Worm (Caenorhabditis elegans) whole organism, L4/young adult: ENCODE data around the gene F46C5.9.

Experiments used
- W03F9.2 ChIP-seq: fragments of 150-350 bp; optimal IDR thresholded peaks from 2 replicates; lab custom pipeline; 2014; ENCODE audit warnings: missing biosample characterization, missing genetic modification characterization
- dao-5 ChIP-seq: sonication (generic microtip); optimal IDR thresholded peaks from 2 replicates; lab custom pipeline; 2016; ENCODE audit warnings: missing genotype, missing genetic modification characterization, moderate library complexity, missing compliant biosample characterization
- him-1 ChIP-seq: sonication (generic microtip); optimal IDR thresholded peaks from 2 replicates; lab custom pipeline; 2016; ENCODE audit warnings: missing genotype, missing genetic modification reagents, missing genetic modification characterization, missing compliant biosample characterization

Gene F46C5.9

DNA sequence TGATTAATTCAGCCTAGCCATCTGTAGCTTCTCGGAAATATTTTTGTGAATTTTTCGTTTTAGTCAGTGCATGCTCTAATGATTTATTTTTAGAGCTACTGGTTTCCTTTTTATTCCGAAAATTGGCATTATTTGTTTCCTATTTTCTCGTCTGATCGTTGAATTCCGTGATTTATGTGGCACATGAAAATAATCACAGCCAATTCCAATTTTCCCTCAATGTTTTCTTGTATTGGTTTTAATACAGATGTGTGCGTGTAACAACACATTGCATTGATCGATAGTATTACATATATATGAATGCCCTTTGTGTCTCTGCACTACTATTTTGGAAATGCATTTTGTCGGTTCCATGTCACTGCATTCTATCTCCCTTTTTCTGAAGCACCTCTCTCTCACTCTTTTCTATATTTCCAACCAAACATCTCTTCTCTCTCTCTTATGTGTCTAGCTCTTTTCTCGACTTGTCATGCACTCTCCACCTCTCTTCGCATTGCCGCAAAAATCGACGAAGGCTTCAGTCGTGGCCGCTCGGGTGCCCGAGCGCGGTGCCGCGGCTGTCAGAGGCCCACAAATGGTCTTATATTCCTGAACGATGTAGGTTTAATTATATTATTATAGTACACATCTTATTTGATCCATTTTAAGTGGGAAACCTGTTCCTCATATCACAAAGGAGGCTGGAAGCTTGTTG is 26.1 kb downstream of the F46C5.9 start:
- TF ChIP-seq W03F9.2 (tag; lab: Kevin White, UChicago) = no peak
- peak; percentile 56 for TF ChIP-seq him-1 (tag; lab: Kevin White, UChicago)

DNA sequence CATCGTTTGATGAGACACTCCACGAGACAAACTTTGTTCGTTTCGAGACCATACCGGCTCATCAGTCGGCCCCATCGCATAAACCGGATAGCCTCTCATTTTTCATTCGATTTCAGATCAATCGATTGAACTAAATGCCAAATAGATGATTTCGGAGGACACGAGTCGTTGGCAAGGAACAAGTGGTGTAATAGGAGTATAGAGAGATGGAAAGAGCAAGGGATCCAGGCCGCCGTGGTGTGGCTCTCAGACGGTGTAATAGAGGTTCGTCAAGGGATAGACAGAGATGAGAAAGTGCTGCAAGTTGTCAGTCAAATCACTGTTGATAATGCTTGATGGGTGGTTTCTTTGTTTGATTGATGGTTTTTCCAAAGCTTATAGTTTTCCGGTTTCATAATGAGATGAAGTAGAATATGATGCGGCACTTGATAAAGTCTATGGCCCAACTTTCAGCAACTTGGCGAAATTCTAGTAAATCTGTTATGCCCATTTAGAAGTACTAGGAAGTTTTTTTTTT is 27.0 kb downstream of the F46C5.9 start, which contains the start of gene sgn-1:
sgn-1 (minus strand) TSS at position 220 of the 517 bp plus-strand sequence.
- TF ChIP-seq him-1 (tag; lab: Kevin White, UChicago) (no peak), dao-5 (tag; lab: Kevin White, UChicago) (no peak), W03F9.2 (tag; lab: Kevin White, UChicago) (no peak)

DNA sequence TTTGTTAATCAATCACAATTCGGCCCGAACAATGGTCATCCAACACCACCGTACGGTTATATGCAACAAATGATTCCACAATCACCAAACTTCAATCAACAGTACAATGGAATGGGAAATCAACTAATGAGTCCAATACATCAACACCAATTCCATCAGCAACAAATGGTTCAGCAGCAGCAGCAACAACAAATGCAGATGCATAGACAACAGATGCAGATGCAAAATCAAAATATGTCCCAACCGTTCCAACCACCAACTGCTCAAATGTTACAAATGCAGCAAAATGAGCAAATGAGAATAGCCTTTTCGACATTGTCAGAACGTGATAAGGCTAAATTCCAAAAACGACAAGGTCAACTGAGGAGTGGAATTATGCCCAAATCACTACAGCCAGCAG is 34.0 kb downstream of the F46C5.9 start:
- TF ChIP-seq W03F9.2 (tag; lab: Kevin White, UChicago) = no peak
- no peak for TF ChIP-seq dao-5 (tag; lab: Kevin White, UChicago)
- no peak for TF ChIP-seq him-1 (tag; lab: Kevin White, UChicago)

DNA sequence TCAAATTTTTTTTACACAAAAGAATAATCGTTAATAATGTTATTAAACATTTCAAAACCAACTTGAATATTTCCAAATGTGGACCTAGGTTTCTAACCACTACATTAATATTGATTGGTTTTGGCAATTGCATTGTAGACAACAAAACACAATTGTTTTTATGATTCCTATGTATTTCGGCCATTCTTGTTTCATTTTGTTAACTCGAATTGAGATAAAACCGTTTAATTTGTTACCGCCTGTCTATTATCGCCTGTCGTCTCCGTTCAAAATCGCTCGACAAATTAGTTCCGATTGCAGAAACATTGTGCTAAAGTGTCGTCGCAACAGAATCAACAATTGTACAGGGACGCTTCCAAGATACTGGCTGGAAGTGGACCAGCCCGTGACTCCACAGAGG is 39.9 kb downstream of the F46C5.9 start, which contains the start of gene let-19:
let-19 (plus strand) TSS at position 301 of the 400 bp plus-strand sequence.
- TF ChIP-seq W03F9.2 (tag; lab: Kevin White, UChicago) (no peak), him-1 (tag; lab: Kevin White, UChicago) (no peak), dao-5 (tag; lab: Kevin White, UChicago) (no peak)

DNA sequence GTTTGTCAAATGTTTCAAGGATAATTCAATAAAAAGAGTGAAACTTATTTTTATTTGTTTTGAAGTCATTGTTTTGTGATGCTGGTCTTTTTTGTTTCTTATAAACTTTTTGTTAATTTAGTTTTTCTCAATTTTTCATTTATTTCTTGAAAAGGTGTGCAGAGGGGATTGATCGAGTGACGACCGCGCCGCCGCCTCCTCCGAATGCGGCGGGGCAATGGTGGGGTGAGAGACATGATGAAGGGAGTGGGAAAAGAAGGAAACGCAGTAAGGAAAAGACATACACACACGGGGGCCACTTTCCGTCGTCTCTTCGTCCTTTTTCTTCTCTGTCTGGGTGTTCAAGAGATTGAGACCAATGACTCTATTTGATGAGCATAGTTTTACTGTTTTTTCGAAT is 41.2 kb downstream of the F46C5.9 start:
- TF ChIP-seq W03F9.2 (tag; lab: Kevin White, UChicago) (no peak), him-1 (tag; lab: Kevin White, UChicago) (no peak), dao-5 (tag; lab: Kevin White, UChicago) (no peak)

DNA sequence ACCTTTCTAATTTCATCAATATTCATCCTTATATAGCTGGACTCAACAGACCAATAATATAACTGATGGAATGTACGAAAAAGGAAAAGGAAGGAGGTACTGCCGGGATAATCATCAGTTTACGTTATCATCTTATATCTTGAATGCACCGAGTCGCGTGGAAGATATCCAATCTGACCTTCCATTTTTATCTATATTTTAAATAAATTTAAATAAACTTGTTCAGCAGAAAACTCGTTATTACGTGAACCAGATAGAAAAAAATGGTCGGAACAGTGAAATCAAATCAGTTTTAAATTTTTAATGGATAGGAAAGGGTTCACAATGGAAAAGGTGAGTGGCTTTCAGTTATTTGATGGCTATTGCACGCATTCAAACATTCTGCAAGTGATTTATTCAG is 43.6 kb downstream of the F46C5.9 start, which contains the start of gene pah-1:
pah-1 (minus strand) TSS at position 101 of the 400 bp plus-strand sequence.
- no peak for TF ChIP-seq W03F9.2 (tag; lab: Kevin White, UChicago)
- TF ChIP-seq dao-5 (tag; lab: Kevin White, UChicago) = no peak
- no peak for TF ChIP-seq him-1 (tag; lab: Kevin White, UChicago)

DNA sequence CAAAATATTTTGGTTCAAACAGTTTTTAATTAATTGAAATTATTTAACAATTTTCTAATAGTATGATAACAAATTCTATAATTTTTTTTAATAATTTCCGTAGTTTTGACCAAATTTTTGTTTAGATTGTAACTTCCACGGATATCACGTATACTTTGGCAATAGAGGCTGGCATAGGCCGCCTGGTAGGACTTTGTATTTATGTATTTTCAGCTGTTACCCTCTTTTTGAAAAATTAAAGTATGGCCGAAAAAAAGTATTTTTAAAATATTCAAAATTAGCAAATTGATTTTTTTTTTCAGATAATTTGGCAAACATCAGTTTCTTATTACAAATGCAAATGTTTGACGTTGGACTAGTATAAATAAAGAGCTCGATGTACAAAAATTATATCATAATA is 44.1 kb downstream of the F46C5.9 start, which contains the start of the genes nsph-1.1 and K08F8.15:
nsph-1.1 (plus strand) TSS at position 301 of the 400 bp plus-strand sequence.
K08F8.15 (plus strand) TSS at position 335 of the 400 bp plus-strand sequence.
- TF ChIP-seq him-1 (tag; lab: Kevin White, UChicago) (no peak), dao-5 (tag; lab: Kevin White, UChicago) (no peak), W03F9.2 (tag; lab: Kevin White, UChicago) (no peak)

DNA sequence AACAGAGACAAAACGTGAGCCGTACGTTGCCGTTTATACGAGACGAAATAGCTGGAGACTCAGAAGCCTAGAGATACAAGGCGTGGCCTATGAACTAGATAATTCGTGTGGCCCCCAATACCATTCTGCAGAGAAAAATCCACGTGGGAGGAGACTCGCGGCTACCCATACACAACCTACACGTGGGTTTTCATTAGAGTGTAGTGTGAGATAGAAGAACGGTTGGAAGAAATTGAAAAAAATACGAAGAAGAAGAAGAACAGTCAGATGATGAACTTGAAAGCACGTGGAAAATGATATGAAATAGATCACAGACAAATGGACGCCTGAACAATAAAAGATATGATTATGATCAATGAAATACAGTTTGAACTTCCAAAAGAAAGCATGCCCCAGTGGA is 45.4 kb downstream of the F46C5.9 start:
- TF ChIP-seq dao-5 (tag; lab: Kevin White, UChicago) (no peak), W03F9.2 (tag; lab: Kevin White, UChicago) (no peak), him-1 (tag; lab: Kevin White, UChicago) (no peak)

DNA sequence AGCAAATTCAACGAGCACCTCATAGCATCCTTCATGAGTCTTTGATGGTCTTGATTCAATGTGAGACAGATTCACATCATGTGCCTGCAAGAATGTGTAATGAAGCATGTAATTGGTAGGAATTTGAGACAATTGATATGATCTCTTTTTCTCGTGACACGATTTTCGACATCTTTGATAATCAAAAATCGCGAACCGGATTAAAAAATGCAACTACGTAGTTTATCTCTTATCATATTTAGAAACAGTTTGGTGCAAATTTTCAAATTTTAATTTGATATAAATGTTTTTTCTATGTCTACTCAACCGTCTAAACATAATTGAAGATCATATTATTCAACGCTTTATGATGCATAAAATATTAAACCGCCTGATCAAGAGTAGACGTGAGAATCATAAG is 46.2 kb downstream of the F46C5.9 start:
- TF ChIP-seq him-1 (tag; lab: Kevin White, UChicago) = no peak
- no peak for TF ChIP-seq dao-5 (tag; lab: Kevin White, UChicago)
- no peak for TF ChIP-seq W03F9.2 (tag; lab: Kevin White, UChicago)

DNA sequence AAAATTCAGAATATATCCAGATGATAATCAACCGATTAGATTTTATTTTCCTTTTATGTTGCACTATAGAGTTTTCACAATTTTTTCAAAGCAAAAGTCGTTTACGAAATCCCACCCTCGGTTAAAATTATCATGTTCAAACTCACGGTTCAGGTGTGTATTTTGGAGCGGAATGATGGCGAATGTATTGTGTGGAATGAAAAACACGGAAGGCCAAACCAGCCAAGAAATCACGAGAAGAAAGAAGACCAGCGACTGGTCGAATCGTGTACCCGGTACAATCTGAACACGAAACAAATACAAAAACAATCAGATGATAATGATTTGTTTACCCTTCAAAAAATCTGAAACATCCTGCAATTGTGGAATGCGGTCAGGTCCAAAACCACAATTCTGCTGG is 47.2 kb downstream of the F46C5.9 start:
- TF ChIP-seq him-1 (tag; lab: Kevin White, UChicago) (no peak), dao-5 (tag; lab: Kevin White, UChicago) (no peak), W03F9.2 (tag; lab: Kevin White, UChicago) (no peak)

DNA sequence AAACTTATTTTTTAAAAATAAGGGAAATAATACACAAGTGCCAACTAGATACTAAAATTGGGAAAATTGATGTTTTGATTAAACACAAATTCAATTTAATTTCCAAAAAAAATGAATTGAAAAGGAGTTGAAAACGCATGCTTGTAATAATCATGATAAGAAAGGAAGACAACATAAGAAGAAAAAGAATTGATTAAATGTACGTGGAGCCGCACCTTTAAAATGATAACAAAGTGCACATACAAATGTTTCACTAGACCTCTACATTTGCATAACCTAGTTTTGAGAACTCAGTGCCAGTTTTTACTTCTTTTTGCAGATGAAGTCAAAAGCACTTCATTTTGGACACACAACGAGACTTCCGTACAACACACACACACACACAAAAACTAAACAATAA is 48.8 kb downstream of the F46C5.9 start:
- TF ChIP-seq dao-5 (tag; lab: Kevin White, UChicago) = no peak
- no peak for TF ChIP-seq him-1 (tag; lab: Kevin White, UChicago)

DNA sequence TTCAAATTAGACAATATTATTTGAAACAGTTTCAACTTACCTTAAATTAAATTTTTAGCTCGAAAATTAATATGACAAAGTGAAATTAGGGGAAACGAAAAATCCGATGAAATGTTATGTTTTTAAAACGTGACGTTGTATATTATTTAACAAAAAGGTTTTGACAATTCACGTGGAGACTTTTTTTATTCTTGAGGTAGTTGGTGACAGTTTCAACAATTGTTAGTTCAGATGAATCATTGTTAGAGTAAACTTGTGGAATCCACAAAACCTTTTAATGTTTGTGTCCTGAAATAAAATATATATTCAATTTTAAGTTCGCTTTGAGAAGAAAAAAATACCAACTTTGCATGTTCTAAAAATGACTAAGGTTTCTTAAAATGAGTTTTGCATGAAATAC is 51.0 kb downstream of the F46C5.9 start, which contains the start of gene fut-1:
fut-1 (minus strand) TSS at position 101 of the 400 bp plus-strand sequence.
- no peak for TF ChIP-seq him-1 (tag; lab: Kevin White, UChicago)
- TF ChIP-seq W03F9.2 (tag; lab: Kevin White, UChicago) = no peak
- no peak for TF ChIP-seq dao-5 (tag; lab: Kevin White, UChicago)
